Fruit fly (Drosophila melanogaster) whole organism, embryonic: ENCODE data around the gene dimm.

Source experiments
- ATbp ChIP-seq: fragments of 200-800 bp; sonication (Bioruptor generic); optimal IDR thresholded peaks from 2 replicates; lab custom pipeline; 2017; ENCODE audit warnings: missing biosample characterization, mild to moderate bottlenecking, missing genetic modification characterization, missing genetic modification reagents
- B-H2 ChIP-seq: fragments of 200-800 bp; sonication (Bioruptor generic); optimal IDR thresholded peaks from 2 replicates; lab custom pipeline; 2018; ENCODE audit warnings: missing biosample characterization, mild to moderate bottlenecking, missing genetic modification characterization
- BEAF-32 ChIP-seq: fragments of 200-800 bp; sonication (Bioruptor generic); optimal IDR thresholded peaks from 3 replicates; lab custom pipeline; 2017; ENCODE audit warnings: missing biosample characterization, missing genetic modification characterization, mild to moderate bottlenecking, moderate library complexity, missing genetic modification reagents
- CG10147 ChIP-seq: fragments of 200-800 bp; sonication (Bioruptor generic); optimal IDR thresholded peaks from 2 replicates; lab custom pipeline; 2019; ENCODE audit warnings: missing biosample characterization, mild to moderate bottlenecking, missing genetic modification characterization, moderate library complexity
- CG11456 ChIP-seq: fragments of 200-800 bp; sonication (Bioruptor generic); IDR thresholded peaks from 3 replicates; pipeline ENCODE4 v1.3.6; 2022; ENCODE audit warnings: missing biosample characterization, missing genetic modification characterization
- CG12299 ChIP-seq: fragments of 200-800 bp; sonication (Bioruptor generic); optimal IDR thresholded peaks from 2 replicates; lab custom pipeline; 2018; ENCODE audit warnings: missing biosample characterization, mild to moderate bottlenecking, missing genetic modification characterization
- CG13287 ChIP-seq: fragments of 200-800 bp; sonication (Bioruptor generic); IDR thresholded peaks from 2 replicates; pipeline ENCODE4 v1.3.6; 2022; ENCODE audit warnings: missing biosample characterization, missing genetic modification characterization; ENCODE audit not compliant: partially characterized antibody
- CG13296 ChIP-seq: fragments of 200-800 bp; sonication (Bioruptor generic); optimal IDR thresholded peaks from 3 replicates; lab custom pipeline; 2018; ENCODE audit warnings: missing biosample characterization, mild to moderate bottlenecking, missing genetic modification characterization
- CG13624 ChIP-seq: fragments of 200-800 bp; sonication (Bioruptor generic); optimal IDR thresholded peaks from 2 replicates; lab custom pipeline; 2016; ENCODE audit warnings: missing biosample characterization, missing genetic modification characterization
- CG1529 ChIP-seq: fragments of 200-800 bp; sonication (Bioruptor generic); optimal IDR thresholded peaks from 3 replicates; lab custom pipeline; 2018; ENCODE audit warnings: missing biosample characterization, missing genetic modification characterization
- CG16815 ChIP-seq: fragments of 200-800 bp; sonication (Bioruptor generic); optimal IDR thresholded peaks from 3 replicates; lab custom pipeline; 2017; ENCODE audit warnings: missing biosample characterization, mild to moderate bottlenecking, missing genetic modification characterization
- CG17361 ChIP-seq: fragments of 200-800 bp; sonication (Bioruptor generic); IDR thresholded peaks from 3 replicates; pipeline ENCODE4 v1.3.6; 2022; ENCODE audit warnings: missing biosample characterization, missing genetic modification characterization
- CG17568 ChIP-seq: fragments of 200-800 bp; sonication (Bioruptor generic); optimal IDR thresholded peaks from 2 replicates; lab custom pipeline; 2018; ENCODE audit warnings: missing biosample characterization, mild to moderate bottlenecking, missing genetic modification characterization, moderate library complexity
- CG17802 ChIP-seq: fragments of 200-800 bp; sonication (Bioruptor generic); optimal IDR thresholded peaks from 2 replicates; lab custom pipeline; 2018; ENCODE audit warnings: missing biosample characterization, mild to moderate bottlenecking, missing genetic modification characterization, moderate library complexity
- CG18764 ChIP-seq: fragments of 200-800 bp; sonication (Bioruptor generic); optimal IDR thresholded peaks from 3 replicates; lab custom pipeline; 2016; ENCODE audit warnings: missing biosample characterization, missing genetic modification characterization
- CG31365 ChIP-seq: fragments of 200-800 bp; sonication (Bioruptor generic); optimal IDR thresholded peaks from 2 replicates; lab custom pipeline; 2018; ENCODE audit warnings: missing biosample characterization, mild to moderate bottlenecking, missing genetic modification characterization
- CG32532 ChIP-seq: fragments of 200-800 bp; sonication (Bioruptor generic); IDR thresholded peaks from 2 replicates; pipeline ENCODE4 v1.3.6; 2022; ENCODE audit warnings: missing biosample characterization, missing genetic modification characterization
- CG32772 ChIP-seq: fragments of 200-800 bp; sonication (Bioruptor generic); IDR thresholded peaks from 2 replicates; pipeline ENCODE4 v1.3.6; 2022; ENCODE audit warnings: missing biosample characterization, missing genetic modification characterization
- CG6689 ChIP-seq: fragments of 200-800 bp; sonication (Bioruptor generic); IDR thresholded peaks from 2 replicates; pipeline ENCODE4 v1.3.6; 2022; ENCODE audit warnings: missing biosample characterization, missing genetic modification characterization
- CG7987 ChIP-seq: fragments of 200-800 bp; sonication (Bioruptor generic); optimal IDR thresholded peaks from 2 replicates; lab custom pipeline; 2018; ENCODE audit warnings: missing biosample characterization, mild to moderate bottlenecking, missing genetic modification characterization, moderate library complexity
- CrebB ChIP-seq: fragments of 200-800 bp; sonication (Bioruptor generic); optimal IDR thresholded peaks from 3 replicates; lab custom pipeline; 2018; ENCODE audit warnings: missing biosample characterization, mild to moderate bottlenecking, missing genetic modification characterization
- Gug ChIP-seq: fragments of 200-800 bp; sonication (Bioruptor generic); IDR thresholded peaks from 4 replicates; pipeline ENCODE4 v1.3.6; 2022; ENCODE audit warnings: missing biosample characterization, missing genetic modification characterization
- HLH54F ChIP-seq: fragments of 200-800 bp; sonication (Bioruptor generic); optimal IDR thresholded peaks from 3 replicates; lab custom pipeline; 2016; ENCODE audit warnings: missing biosample characterization, missing genetic modification characterization
- Hand ChIP-seq: fragments of 200-800 bp; sonication (Bioruptor generic); optimal IDR thresholded peaks from 2 replicates; lab custom pipeline; 2017; ENCODE audit warnings: mild to moderate bottlenecking, missing biosample characterization, missing genetic modification reagents, missing genetic modification characterization
- Lhr ChIP-seq: fragments of 200-800 bp; sonication (Bioruptor generic); optimal IDR thresholded peaks from 3 replicates; lab custom pipeline; 2017; ENCODE audit warnings: mild to moderate bottlenecking, missing biosample characterization, missing genetic modification reagents, missing genetic modification characterization
- Lpt ChIP-seq: fragments of >200 bp; optimal IDR thresholded peaks from 2 replicates; lab custom pipeline; 2018; ENCODE audit warnings: missing biosample characterization, missing genetic modification characterization
- Myb ChIP-seq: fragments of 200-800 bp; sonication (Bioruptor generic); optimal IDR thresholded peaks from 2 replicates; lab custom pipeline; 2016; ENCODE audit warnings: missing biosample characterization, missing genetic modification characterization
- NK7.1 ChIP-seq: fragments of 200-800 bp; sonication (Bioruptor generic); optimal IDR thresholded peaks from 3 replicates; lab custom pipeline; 2016; ENCODE audit warnings: missing biosample characterization, missing genetic modification characterization
- Nf-YB ChIP-seq: fragments of 200-800 bp; sonication (Bioruptor generic); optimal IDR thresholded peaks from 3 replicates; lab custom pipeline; 2019; ENCODE audit warnings: missing biosample characterization, mild to moderate bottlenecking, missing genetic modification characterization, moderate library complexity
- Rfx ChIP-seq: fragments of 200-800 bp; sonication (Bioruptor generic); IDR thresholded peaks from 2 replicates; pipeline ENCODE4 v1.3.6; 2022; ENCODE audit warnings: missing biosample characterization, missing genetic modification characterization
- Sox100B ChIP-seq: fragments of 200-800 bp; sonication (Bioruptor generic); optimal IDR thresholded peaks from 3 replicates; lab custom pipeline; 2018; ENCODE audit warnings: missing biosample characterization, mild to moderate bottlenecking, missing genetic modification characterization
- Xrp1 ChIP-seq: fragments of 200-800 bp; sonication (Bioruptor generic); IDR thresholded peaks from 2 replicates; pipeline ENCODE4 v1.3.6; 2022; ENCODE audit warnings: missing biosample characterization, missing genetic modification characterization
- ac ChIP-seq: fragments of 200-800 bp; sonication (Bioruptor generic); optimal IDR thresholded peaks from 3 replicates; lab custom pipeline; 2017; ENCODE audit warnings: missing biosample characterization, mild to moderate bottlenecking, missing genetic modification characterization
- bsh ChIP-seq, 2 experiments: fragments of 200-800 bp; sonication (Bioruptor generic); optimal IDR thresholded peaks; 2 replicates each; lab custom pipeline; 2017 to 2018; ENCODE audit warnings: mild to moderate bottlenecking in 2 of 2, missing biosample characterization in 2 of 2, missing genetic modification characterization in 2 of 2, moderate library complexity in 1 of 2
- chinmo ChIP-seq: fragments of 200-800 bp; sonication (Bioruptor generic); IDR thresholded peaks from 4 replicates; pipeline ENCODE4 v1.3.6; 2022; ENCODE audit warnings: missing biosample characterization, missing genetic modification characterization; ENCODE audit not compliant: partially characterized antibody
- chm ChIP-seq: fragments of 200-800 bp; sonication (Bioruptor generic); IDR thresholded peaks from 2 replicates; pipeline ENCODE4 v1.3.6; 2022; ENCODE audit warnings: missing biosample characterization, missing genetic modification characterization
- fd64A ChIP-seq: fragments of 200-800 bp; sonication (Bioruptor generic); optimal IDR thresholded peaks from 3 replicates; lab custom pipeline; 2018; ENCODE audit warnings: missing biosample characterization, mild to moderate bottlenecking, missing genetic modification characterization
- gro ChIP-seq: fragments of 200-800 bp; sonication (Bioruptor generic); optimal IDR thresholded peaks from 2 replicates; lab custom pipeline; 2016; ENCODE audit warnings: missing biosample characterization, missing genetic modification characterization
- gsb-n ChIP-seq: fragments of 200-800 bp; sonication (Bioruptor generic); optimal IDR thresholded peaks from 3 replicates; lab custom pipeline; 2018; ENCODE audit warnings: missing biosample characterization, mild to moderate bottlenecking, missing genetic modification characterization
- jumu ChIP-seq: fragments of 200-800 bp; sonication (Bioruptor generic); optimal IDR thresholded peaks from 3 replicates; lab custom pipeline; 2016; ENCODE audit warnings: missing biosample characterization, missing genetic modification characterization
- ken ChIP-seq: fragments of 200-800 bp; sonication (Bioruptor generic); IDR thresholded peaks from 3 replicates; pipeline ENCODE4 v1.3.6; 2022; ENCODE audit warnings: missing biosample characterization, missing genetic modification characterization
- klu ChIP-seq: fragments of 200-800 bp; sonication (Bioruptor generic); IDR thresholded peaks from 2 replicates; pipeline ENCODE4 v1.3.6; 2022; ENCODE audit warnings: missing biosample characterization, missing genetic modification characterization
- lab ChIP-seq: fragments of 200-800 bp; sonication (Bioruptor generic); optimal IDR thresholded peaks from 3 replicates; lab custom pipeline; 2017; ENCODE audit warnings: missing biosample characterization, missing genetic modification characterization, mild to moderate bottlenecking, moderate library complexity, missing genetic modification reagents
- nerfin-2 ChIP-seq: fragments of 200-800 bp; sonication (Bioruptor generic); IDR thresholded peaks from 2 replicates; pipeline ENCODE4 v1.3.6; 2022; ENCODE audit warnings: missing biosample characterization, missing genetic modification characterization; ENCODE audit not compliant: partially characterized antibody
- otp ChIP-seq: fragments of 200-800 bp; sonication (Bioruptor generic); IDR thresholded peaks from 3 replicates; pipeline ENCODE4, ENCODE4 v1.3.6; 2022; ENCODE audit warnings: missing biosample characterization, missing genetic modification characterization
- pita ChIP-seq: fragments of 200-800 bp; sonication (Bioruptor generic); optimal IDR thresholded peaks from 2 replicates; lab custom pipeline; 2017; ENCODE audit warnings: missing biosample characterization, mild to moderate bottlenecking, missing genetic modification characterization
- pzg ChIP-seq: fragments of 200-800 bp; sonication (Bioruptor generic); optimal IDR thresholded peaks from 3 replicates; lab custom pipeline; 2018; ENCODE audit warnings: missing biosample characterization, mild to moderate bottlenecking, missing genetic modification characterization, moderate library complexity
- slp2 ChIP-seq: fragments of 200-800 bp; sonication (Bioruptor generic); optimal IDR thresholded peaks from 2 replicates; lab custom pipeline; 2016; ENCODE audit warnings: missing biosample characterization, missing genetic modification characterization
- sob ChIP-seq: fragments of 200-800 bp; sonication (Bioruptor generic); IDR thresholded peaks from 2 replicates; pipeline ENCODE4 v1.3.6; 2022; ENCODE audit warnings: missing biosample characterization, missing genetic modification characterization
- trem ChIP-seq: fragments of 200-800 bp; optimal IDR thresholded peaks from 3 replicates; lab custom pipeline; 2019; ENCODE audit warnings: missing biosample characterization, mild to moderate bottlenecking, missing genetic modification characterization, moderate library complexity
- vvl ChIP-seq: fragments of 200-800 bp; sonication (Bioruptor generic); IDR thresholded peaks from 2 replicates; pipeline ENCODE4 v1.3.6; 2022; ENCODE audit warnings: missing biosample characterization, missing genetic modification characterization

The dimm gene

dm6 chr2L:21313909-21314400 lies 17.6 kb upstream of the dimm start, which contains the start of gene CG46314 (continued):
- TF ChIP-seq CG32772 (GFP tag; lab: Robert Waterston, UW): no peak
- TF ChIP-seq lab (GFP tag; lab: Kevin White, UChicago): peak; percentile 48
- 0 out of 2 replicates have a peak, but pooled peaks have one; percentile 31 for TF ChIP-seq nerfin-2 (GFP tag; lab: Robert Waterston, UW)
- no peak for TF ChIP-seq HLH54F
- no peak for TF ChIP-seq BEAF-32 (GFP tag; lab: Kevin White, UChicago)
- peak; percentile 23; the same call in 1 of the 2 replicates for TF ChIP-seq vvl (GFP tag; lab: Robert Waterston, UW)
- 0 out of 2 replicates have a peak, but pooled peaks have one; percentile 33 for TF ChIP-seq Rfx (GFP tag; lab: Robert Waterston, UW)
- TF ChIP-seq pita: no peak
- no peak for TF ChIP-seq CG17568 (GFP tag; lab: Kevin White, UChicago)
- no peak for TF ChIP-seq Xrp1 (GFP tag; lab: Robert Waterston, UW)
- TF ChIP-seq Nf-YB (GFP tag; lab: Kevin White, UChicago): no peak
- no peak for TF ChIP-seq Myb (GFP tag; lab: Kevin White, UChicago)
- no peak for TF ChIP-seq CG13624
- TF ChIP-seq CG13287 (GFP tag; lab: Robert Waterston, UW): peak; percentile 50; the same call in 1 of the 2 replicates
- TF ChIP-seq ken: no peak
- TF ChIP-seq sob (GFP tag; lab: Robert Waterston, UW): no peak
- TF ChIP-seq bsh (GFP tag; optimal IDR thresholded peaks at IDR 0.05; lab: Kevin White, UChicago): no peak
- no peak for TF ChIP-seq CG12299 (tag; lab: Kevin White, UChicago)
- no peak for TF ChIP-seq CG17802 (tag; lab: Kevin White, UChicago)
- no peak for TF ChIP-seq klu (GFP tag; lab: Robert Waterston, UW)
- TF ChIP-seq trem (tag; lab: Kevin White, UChicago): no peak
- TF ChIP-seq CG13296 (GFP tag; lab: Kevin White, UChicago): peak; percentile 2
- TF ChIP-seq CG31365: no peak
- no peak for TF ChIP-seq chm (GFP tag; lab: Robert Waterston, UW)
- TF ChIP-seq NK7.1 (GFP tag; lab: Kevin White, UChicago): no peak
- no peak for TF ChIP-seq CG10147 (GFP tag; lab: Kevin White, UChicago)
- TF ChIP-seq CG18764 (GFP tag; lab: Kevin White, UChicago): no peak
- no peak for TF ChIP-seq slp2
- TF ChIP-seq CG16815 (GFP tag; lab: Kevin White, UChicago): no peak
- no peak for TF ChIP-seq ATbp (GFP tag; lab: Kevin White, UChicago)
- no peak for TF ChIP-seq Lhr (GFP tag; lab: Kevin White, UChicago)
- no peak for TF ChIP-seq CG6689 (GFP tag; lab: Robert Waterston, UW)
- peak; percentile 34 for TF ChIP-seq CG7987 (GFP tag; lab: Kevin White, UChicago)
- no peak for TF ChIP-seq pzg (GFP tag; lab: Kevin White, UChicago)
- TF ChIP-seq CG11456 (GFP tag; lab: Robert Waterston, UW): no peak
- TF ChIP-seq otp: no peak
- no peak for TF ChIP-seq Hand
- TF ChIP-seq chinmo (GFP tag; lab: Robert Waterston, UW): peak; percentile 93
- TF ChIP-seq B-H2 (GFP tag; lab: Kevin White, UChicago): no peak
- TF ChIP-seq jumu (GFP tag; lab: Kevin White, UChicago): no peak
- TF ChIP-seq fd64A: no peak
- no peak for TF ChIP-seq gro (GFP tag; lab: Kevin White, UChicago)
- peak; percentile 58; the same call in 1 of the 2 replicates for TF ChIP-seq CG32532
- TF ChIP-seq CG17361 (GFP tag; lab: Robert Waterston, UW): 0 out of 3 replicates have a peak, but pooled peaks have one; percentile 39
- no peak for TF ChIP-seq Lpt
- no peak for TF ChIP-seq CG1529 (GFP tag; lab: Kevin White, UChicago)
- TF ChIP-seq ac (GFP tag; lab: Kevin White, UChicago): no peak
- TF ChIP-seq Gug: no peak
- TF ChIP-seq gsb-n (tag; lab: Kevin White, UChicago): no peak
- peak; percentile 31 for TF ChIP-seq Sox100B (GFP tag; lab: Kevin White, UChicago)
- TF ChIP-seq CrebB (tag; lab: Kevin White, UChicago): no peak
